Fruit fly (Drosophila melanogaster): ENCODE data around the gene ari-1.

DNA sequence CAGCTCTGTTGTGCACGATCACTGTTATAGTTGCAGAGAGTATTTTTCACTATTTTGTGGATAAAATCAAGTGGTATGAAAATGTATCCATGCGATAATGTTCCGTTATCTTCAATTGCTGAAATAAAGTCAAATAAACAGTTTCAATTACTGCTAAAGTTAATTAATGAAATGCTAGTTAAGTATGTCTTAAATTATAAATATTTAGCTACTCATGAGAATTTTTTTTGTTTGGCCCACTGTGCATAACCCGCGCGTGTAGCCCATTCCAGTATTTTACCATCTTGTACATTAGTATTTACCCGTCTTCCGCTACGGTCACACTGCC is 52.1 kb downstream of the ari-1 start, which contains the start of gene Ada3:
- no peak for TF ChIP-seq psq (optimal IDR thresholded peaks at IDR 0.05)
- TF ChIP-seq h (optimal IDR thresholded peaks at IDR 0.05) = no peak
- no peak for TF ChIP-seq Myc (optimal IDR thresholded peaks at IDR 0.05)
